Fruit fly (Drosophila melanogaster): ENCODE results near the gene CG43390.

DNA sequence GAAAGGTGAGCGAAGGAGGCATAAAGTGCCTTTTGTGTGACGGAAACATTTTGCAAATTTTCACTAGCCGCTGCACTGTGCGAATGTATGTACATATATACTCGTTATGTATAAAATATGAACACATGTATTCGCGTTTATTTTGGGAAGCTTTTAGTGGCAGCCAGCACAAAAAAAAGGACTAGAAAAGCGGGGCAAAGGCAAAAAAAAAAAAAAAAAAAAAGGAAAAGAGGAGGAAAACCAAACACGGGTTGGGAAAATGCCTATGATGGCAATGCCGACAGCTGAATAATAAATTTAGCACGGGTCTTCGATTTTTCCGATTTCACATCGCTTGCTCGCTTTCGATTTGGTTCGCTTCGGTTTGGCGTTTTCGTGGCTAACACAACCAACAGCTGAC, 30.3 kb downstream of the CG43390 start:
- TF ChIP-seq CG7101 (tag; optimal IDR thresholded peaks at IDR 0.05) (no peak), kay (GFP tag; ENCODE audit: borderline replicate concordance) (no peak)

Measured in whole organism, adult.